Fruit fly (Drosophila melanogaster) whole organism, wandering third instar larva: ENCODE data around the gene rdhB.
A peak's percentile ranks its signal among the peaks of the same experiment; 100 is the strongest.

Experiments
- Abd-B ChIP-seq: fragments of >200 bp; optimal IDR thresholded peaks from 2 replicates; lab custom pipeline; 2017; ENCODE audit warnings: missing biosample characterization, missing genetic modification characterization
- CG32264 ChIP-seq: fragments of 200-800 bp; sonication (Bioruptor generic); optimal IDR thresholded peaks from 2 replicates; lab custom pipeline; 2016; ENCODE audit warnings: missing biosample characterization, missing genetic modification characterization
- CG9705 ChIP-seq: fragments of 200-800 bp; sonication (Bioruptor generic); optimal IDR thresholded peaks from 2 replicates; lab custom pipeline; 2018; ENCODE audit warnings: missing biosample characterization, mild to moderate bottlenecking, missing genetic modification characterization
- Dfd ChIP-seq: fragments of >200 bp; optimal IDR thresholded peaks from 2 replicates; lab custom pipeline; 2017; ENCODE audit warnings: missing biosample characterization, missing genetic modification characterization
- Dif ChIP-seq: fragments of 200-275, 200-300 bp; sonication (Bioruptor generic); optimal IDR thresholded peaks from 2 replicates; lab custom pipeline; 2018; ENCODE audit warnings: missing biosample characterization, missing genetic modification characterization; ENCODE audit not compliant: partially characterized antibody
- GATAd ChIP-seq: sonication (Bioruptor generic); optimal IDR thresholded peaks from 2 replicates; lab custom pipeline; 2016; ENCODE audit warnings: missing biosample characterization, missing genetic modification characterization
- HLH106 ChIP-seq: fragments of 200-800 bp; optimal IDR thresholded peaks from 3 replicates; lab custom pipeline; 2019; ENCODE audit warnings: missing biosample characterization, mild to moderate bottlenecking, missing genetic modification characterization, moderate library complexity
- Hnf4 ChIP-seq: fragments of 200-800 bp; sonication (Bioruptor generic); optimal IDR thresholded peaks from 2 replicates; lab custom pipeline; 2016; ENCODE audit warnings: missing biosample characterization, mild to moderate bottlenecking, missing genetic modification characterization
- Hr83 ChIP-seq: fragments of 200-300 bp; sonication (Bioruptor generic); optimal IDR thresholded peaks from 2 replicates; lab custom pipeline; 2016; ENCODE audit warnings: missing biosample characterization, mild to moderate bottlenecking, missing genetic modification characterization, moderate library complexity; ENCODE audit not compliant: poor library complexity, severe bottlenecking
- Jra ChIP-seq: sonication (Bioruptor generic); optimal IDR thresholded peaks from 2 replicates; lab custom pipeline; 2016; ENCODE audit warnings: missing biosample characterization, missing genetic modification characterization
- Myc ChIP-seq: fragments of >200 bp; optimal IDR thresholded peaks from 2 replicates; lab custom pipeline; 2017
- N ChIP-seq: fragments of >200 bp; optimal IDR thresholded peaks from 2 replicates; lab custom pipeline; 2018; ENCODE audit warnings: missing biosample characterization, missing external identifiers, missing genetic modification characterization
- OdsH ChIP-seq: fragments of 200-800 bp; sonication (Bioruptor generic); optimal IDR thresholded peaks from 2 replicates; lab custom pipeline; 2016; ENCODE audit warnings: missing biosample characterization, mild to moderate bottlenecking, missing genetic modification characterization
- Sp1 ChIP-seq: fragments of 200-800 bp; sonication (Bioruptor generic); optimal IDR thresholded peaks from 3 replicates; lab custom pipeline; 2019; ENCODE audit warnings: missing biosample characterization, mild to moderate bottlenecking, missing genetic modification characterization, moderate library complexity
- Vsx2 ChIP-seq: fragments of 200-300, 225-300 bp; sonication (Bioruptor generic); optimal IDR thresholded peaks from 2 replicates; lab custom pipeline; 2018; ENCODE audit warnings: missing biosample characterization, missing genetic modification characterization; ENCODE audit not compliant: partially characterized antibody
- br ChIP-seq: fragments of 200-800 bp; sonication (Bioruptor generic); optimal IDR thresholded peaks from 2 replicates; lab custom pipeline; 2016; ENCODE audit warnings: missing biosample characterization, missing genetic modification characterization
- dl ChIP-seq, 2 experiments: fragments of 175-275, 200-275 bp in 1 of 2; fragments of 200-275 bp in 1 of 2; sonication (Bioruptor generic); optimal IDR thresholded peaks; lab custom pipeline; 2018; ENCODE audit warnings: mild to moderate bottlenecking in 2 of 2, missing biosample characterization in 2 of 2, missing genetic modification characterization in 2 of 2, moderate library complexity in 2 of 2; ENCODE audit not compliant: partially characterized antibody in 2 of 2, insufficient read depth in 1 of 2
- dmrt93B ChIP-seq: fragments of 200-800 bp; sonication (Bioruptor generic); optimal IDR thresholded peaks from 2 replicates; lab custom pipeline; 2018; ENCODE audit warnings: missing biosample characterization, mild to moderate bottlenecking, missing genetic modification characterization
- dsf ChIP-seq: sonication (Bioruptor generic); optimal IDR thresholded peaks from 2 replicates; lab custom pipeline; 2016; ENCODE audit warnings: missing biosample characterization, missing genetic modification characterization, borderline replicate concordance
- ey ChIP-seq: fragments of 200-800 bp; sonication (Bioruptor generic); optimal IDR thresholded peaks from 2 replicates; lab custom pipeline; 2016; ENCODE audit warnings: missing biosample characterization, missing genetic modification characterization
- foxo ChIP-seq, 2 experiments: fragments of 200-800 bp; sonication (Bioruptor generic); optimal IDR thresholded peaks; 2 replicates in 1 of 2; 3 replicates in 1 of 2; lab custom pipeline; 2016 to 2017; ENCODE audit warnings: missing biosample characterization in 2 of 2, missing genetic modification characterization in 2 of 2
- fru ChIP-seq: fragments of 200-800 bp; sonication (Bioruptor generic); optimal IDR thresholded peaks from 3 replicates; lab custom pipeline; 2016; ENCODE audit warnings: missing biosample characterization, mild to moderate bottlenecking, missing genetic modification characterization
- h ChIP-seq: fragments of 200-800 bp; sonication (Bioruptor generic); optimal IDR thresholded peaks from 3 replicates; lab custom pipeline; 2016; ENCODE audit warnings: missing biosample characterization, mild to moderate bottlenecking, missing genetic modification characterization
- lola ChIP-seq: fragments of >200 bp; optimal IDR thresholded peaks from 2 replicates; lab custom pipeline; 2017; ENCODE audit warnings: missing biosample characterization, missing genetic modification characterization
- pan ChIP-seq: fragments of >200 bp; optimal IDR thresholded peaks from 2 replicates; lab custom pipeline; 2017
- psq ChIP-seq: fragments of 200-800 bp; sonication (Bioruptor generic); optimal IDR thresholded peaks from 3 replicates; lab custom pipeline; 2017; ENCODE audit warnings: missing biosample characterization, mild to moderate bottlenecking, missing genetic modification characterization, moderate library complexity
- rgr ChIP-seq: fragments of 200-800 bp; sonication (Bioruptor generic); optimal IDR thresholded peaks from 3 replicates; lab custom pipeline; 2016; ENCODE audit warnings: missing biosample characterization, mild to moderate bottlenecking, missing genetic modification characterization
- sage ChIP-seq: fragments of 200-800 bp; sonication (Bioruptor generic); optimal IDR thresholded peaks from 2 replicates; lab custom pipeline; 2016; ENCODE audit warnings: missing biosample characterization, mild to moderate bottlenecking, missing genetic modification characterization
- sv ChIP-seq: fragments of 200-800 bp; sonication (Bioruptor generic); optimal IDR thresholded peaks from 3 replicates; lab custom pipeline; 2016; ENCODE audit warnings: missing biosample characterization, missing genetic modification characterization
- tai ChIP-seq: sonication (Bioruptor generic); optimal IDR thresholded peaks from 2 replicates; lab custom pipeline; 2016; ENCODE audit warnings: missing biosample characterization, missing genetic modification characterization
- usp ChIP-seq: fragments of >200 bp; optimal IDR thresholded peaks from 2 replicates; lab custom pipeline; 2017; ENCODE audit warnings: missing biosample characterization, missing genetic modification characterization
- woc ChIP-seq: sonication (Bioruptor generic); optimal IDR thresholded peaks from 2 replicates; lab custom pipeline; 2016; ENCODE audit warnings: missing biosample characterization, mild to moderate bottlenecking, missing genetic modification characterization

rdhB gene

dm6 chr3R:22351396-22351795 lies at the start of gene rdhB:
rdhB (plus strand) TSS chr3R:22351696.
- no peak for TF ChIP-seq Jra (GFP tag; lab: Kevin White, UChicago)
- no peak for TF ChIP-seq OdsH (GFP tag; lab: Kevin White, UChicago)
- TF ChIP-seq Hr83 (GFP tag; lab: Kevin White, UChicago), result no peak
- no peak for TF ChIP-seq tai (GFP tag; lab: Kevin White, UChicago)
- TF ChIP-seq h, result no peak
- no peak for TF ChIP-seq dl (GFP tag; optimal IDR thresholded peaks at IDR 0.05; lab: Kevin White, UChicago; ENCODE audit: insufficient read depth in 1 of 2, partially characterized antibody in 2 of 2)
- no peak for TF ChIP-seq ey (GFP tag; lab: Kevin White, UChicago)
- no peak for TF ChIP-seq Hnf4 (GFP tag; lab: Kevin White, UChicago)
- no peak for TF ChIP-seq woc
- TF ChIP-seq sv, result no peak
- TF ChIP-seq Abd-B (GFP tag; lab: Kevin White, UChicago), result no peak

- no peak for TF ChIP-seq woc
- no peak for TF ChIP-seq N (GFP tag; lab: Kevin White, UChicago)
- no peak for TF ChIP-seq Dif (GFP tag; lab: Kevin White, UChicago)
- TF ChIP-seq fru (GFP tag; lab: Kevin White, UChicago), result no peak
- TF ChIP-seq Hr83 (GFP tag; lab: Kevin White, UChicago), result no peak
- TF ChIP-seq CG32264 (GFP tag; lab: Kevin White, UChicago), result no peak
- TF ChIP-seq rgr (GFP tag; lab: Kevin White, UChicago), result no peak
- TF ChIP-seq lola (GFP tag; lab: Kevin White, UChicago), result no peak
Observed at dm6 chr3R:22323994-22324393, 27.5 kb upstream of the rdhB start, which contains the start of gene CG34377. CG34377 (minus strand) TSS chr3R:22324094.

dm6 chr3R:22324736-22325135 lies 26.8 kb upstream of the rdhB start:
- TF ChIP-seq HLH106 (peak; percentile 44), dmrt93B (peak; percentile 15), Dif (GFP tag; lab: Kevin White, UChicago) (no peak), br (no peak), pan (lab: Kevin White, UChicago) (no peak), h (peak; percentile 20), psq (peak; percentile 42), rgr (GFP tag; lab: Kevin White, UChicago) (peak; percentile 19), Sp1 (GFP tag; lab: Kevin White, UChicago) (peak; percentile 22), Dfd (GFP tag; lab: Kevin White, UChicago) (no peak), Myc (no peak), lola (GFP tag; lab: Kevin White, UChicago) (no peak), fru (GFP tag; lab: Kevin White, UChicago) (peak; percentile 12), usp (no peak), sage (GFP tag; lab: Kevin White, UChicago) (no peak), woc (no peak), foxo (GFP tag; optimal IDR thresholded peaks at IDR 0.05; lab: Kevin White, UChicago) (peak in 1 of 2 experiments; percentile 35), Hr83 (GFP tag; lab: Kevin White, UChicago) (no peak), N (GFP tag; lab: Kevin White, UChicago) (no peak), dl (GFP tag; optimal IDR thresholded peaks at IDR 0.05; lab: Kevin White, UChicago; ENCODE audit: insufficient read depth in 1 of 2, partially characterized antibody in 2 of 2) (no peak), Hnf4 (GFP tag; lab: Kevin White, UChicago) (no peak), CG9705 (no peak), GATAd (GFP tag; lab: Kevin White, UChicago) (no peak), dsf (no peak), Vsx2 (GFP tag; lab: Kevin White, UChicago) (no peak)

DNA sequence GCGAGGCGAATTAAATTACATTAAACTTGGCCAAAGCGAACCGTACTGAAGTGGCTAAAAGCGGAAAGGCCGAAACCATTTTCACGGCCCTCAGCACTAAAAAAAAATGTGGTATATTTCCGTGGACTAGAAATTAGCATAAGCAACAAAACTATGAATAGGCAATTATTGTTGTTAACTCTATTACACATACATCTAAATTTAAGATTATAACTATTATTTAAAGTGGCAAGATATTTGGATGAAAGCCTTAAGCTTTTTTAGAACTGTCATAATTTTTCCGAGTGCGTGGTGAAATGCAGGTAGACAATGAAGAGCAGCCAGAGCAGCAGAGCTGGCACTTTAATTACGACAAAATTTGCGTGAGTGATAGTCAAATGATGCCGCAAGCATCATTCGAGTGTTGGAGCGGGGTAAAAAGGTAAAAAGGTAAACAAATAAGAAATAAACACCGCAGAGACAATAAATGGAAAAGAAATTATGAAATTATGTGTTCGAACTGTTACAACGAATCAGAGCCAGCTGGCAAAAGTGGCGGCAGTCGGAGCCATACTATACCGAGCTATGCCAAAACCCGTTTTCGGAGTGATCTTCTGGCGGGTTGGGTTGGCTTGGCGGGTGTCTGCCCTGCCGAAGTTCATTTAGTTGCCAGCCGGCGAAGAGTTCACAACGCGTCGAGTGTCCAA lies 22.7 kb upstream of the rdhB start, which contains the start of gene CG7080:
Gene CG7080, plus strand, starts transcription at position 636 of the 686 bp plus-strand sequence.
- TF ChIP-seq h, result peak; percentile 1
- no peak for TF ChIP-seq Dfd (GFP tag; lab: Kevin White, UChicago)
